Fruit fly (Drosophila melanogaster) whole organism, embryonic: ENCODE data around the gene Bmcp.

Source experiments
- Adf1 ChIP-seq: fragments of 200-800 bp; sonication (Bioruptor generic); IDR thresholded peaks from 2 replicates; pipeline ENCODE4 v1.3.6; 2022; ENCODE audit warnings: missing biosample characterization, missing genetic modification characterization
- Bdp1 ChIP-seq: fragments of 200-800 bp; sonication (Bioruptor generic); optimal IDR thresholded peaks from 3 replicates; lab custom pipeline; 2016; ENCODE audit warnings: missing biosample characterization, missing genetic modification characterization
- CG10543 ChIP-seq: fragments of 200-800 bp; sonication (Bioruptor generic); optimal IDR thresholded peaks from 3 replicates; lab custom pipeline; 2017; ENCODE audit warnings: missing biosample characterization, mild to moderate bottlenecking, missing genetic modification characterization, moderate library complexity
- CG11398 ChIP-seq: fragments of 200-800 bp; sonication (Bioruptor generic); optimal IDR thresholded peaks from 2 replicates; lab custom pipeline; 2016; ENCODE audit warnings: missing biosample characterization, missing genetic modification characterization
- CG13296 ChIP-seq: fragments of 200-800 bp; sonication (Bioruptor generic); optimal IDR thresholded peaks from 3 replicates; lab custom pipeline; 2018; ENCODE audit warnings: missing biosample characterization, mild to moderate bottlenecking, missing genetic modification characterization
- CG14441 ChIP-seq: fragments of 200-800 bp; sonication (Bioruptor generic); IDR thresholded peaks from 2 replicates; pipeline ENCODE4 v1.3.6; 2022; ENCODE audit warnings: missing biosample characterization, missing genetic modification characterization
- CG14710 ChIP-seq: fragments of 200-800 bp; sonication (Bioruptor generic); optimal IDR thresholded peaks from 3 replicates; lab custom pipeline; 2019; ENCODE audit warnings: missing biosample characterization, mild to moderate bottlenecking, missing genetic modification characterization, moderate library complexity
- CG15011 ChIP-seq: fragments of 200-800 bp; sonication (Bioruptor generic); optimal IDR thresholded peaks from 3 replicates; lab custom pipeline; 2018; ENCODE audit warnings: missing biosample characterization, mild to moderate bottlenecking, missing genetic modification characterization
- CG15514 ChIP-seq: fragments of 200-800 bp; sonication (Bioruptor generic); optimal IDR thresholded peaks from 3 replicates; lab custom pipeline; 2017; ENCODE audit warnings: missing biosample characterization, missing genetic modification characterization, mild to moderate bottlenecking, moderate library complexity, missing genetic modification reagents
- CG17385 ChIP-seq: fragments of 200-800 bp; sonication (Bioruptor generic); optimal IDR thresholded peaks from 3 replicates; lab custom pipeline; 2018; ENCODE audit warnings: missing biosample characterization, mild to moderate bottlenecking, missing genetic modification characterization
- CG17568 ChIP-seq: fragments of 200-800 bp; sonication (Bioruptor generic); optimal IDR thresholded peaks from 2 replicates; lab custom pipeline; 2018; ENCODE audit warnings: missing biosample characterization, mild to moderate bottlenecking, missing genetic modification characterization, moderate library complexity
- CG2889 ChIP-seq: fragments of 200-800 bp; sonication (Bioruptor generic); IDR thresholded peaks from 3 replicates; pipeline ENCODE4 v1.3.6; 2022; ENCODE audit warnings: missing biosample characterization, missing genetic modification characterization
- CG32772 ChIP-seq: fragments of 200-800 bp; sonication (Bioruptor generic); IDR thresholded peaks from 2 replicates; pipeline ENCODE4 v1.3.6; 2022; ENCODE audit warnings: missing biosample characterization, missing genetic modification characterization
- CG34422 ChIP-seq: fragments of 200-800 bp; sonication (Bioruptor generic); IDR thresholded peaks from 3 replicates; pipeline ENCODE4 v1.3.6; 2022; ENCODE audit warnings: missing biosample characterization, missing genetic modification characterization
- CG4707 ChIP-seq: fragments of 200-800 bp; sonication (Bioruptor generic); optimal IDR thresholded peaks from 2 replicates; lab custom pipeline; 2018; ENCODE audit warnings: missing biosample characterization, mild to moderate bottlenecking, missing genetic modification characterization, moderate library complexity
- CG7786 ChIP-seq: fragments of 200-800 bp; sonication (Bioruptor generic); optimal IDR thresholded peaks from 2 replicates; lab custom pipeline; 2016; ENCODE audit warnings: missing biosample characterization, missing genetic modification characterization
- CG9797 ChIP-seq: fragments of 200-800 bp; sonication (Bioruptor generic); optimal IDR thresholded peaks from 3 replicates; lab custom pipeline; 2018; ENCODE audit warnings: missing biosample characterization, mild to moderate bottlenecking, missing genetic modification characterization
- Chrac-16 ChIP-seq: fragments of 200-800 bp; sonication (Bioruptor generic); optimal IDR thresholded peaks from 3 replicates; lab custom pipeline; 2016; ENCODE audit warnings: missing biosample characterization, missing genetic modification characterization
- Dip3 ChIP-seq: fragments of 200-800 bp; sonication (Bioruptor generic); optimal IDR thresholded peaks from 3 replicates; lab custom pipeline; 2016; ENCODE audit warnings: missing biosample characterization, missing genetic modification characterization
- HLH4C ChIP-seq: fragments of 200-800 bp; sonication (Bioruptor generic); IDR thresholded peaks from 3 replicates; pipeline ENCODE4 v1.3.6; 2022; ENCODE audit warnings: missing biosample characterization, missing genetic modification characterization; ENCODE audit not compliant: partially characterized antibody
- Hr3 ChIP-seq: fragments of 200-800 bp; sonication (Bioruptor generic); optimal IDR thresholded peaks from 3 replicates; lab custom pipeline; 2016; ENCODE audit warnings: missing biosample characterization, missing genetic modification characterization
- NFAT ChIP-seq: fragments of 200-800 bp; sonication (Bioruptor generic); IDR thresholded peaks from 2 replicates; pipeline ENCODE4 v1.3.6; 2022; ENCODE audit warnings: missing biosample characterization, missing genetic modification characterization
- Ravus ChIP-seq: fragments of 200-800 bp; sonication (Bioruptor generic); IDR thresholded peaks from 2 replicates; pipeline ENCODE4 v1.3.6; 2022; ENCODE audit warnings: missing biosample characterization, missing genetic modification characterization
- Rfx ChIP-seq: fragments of 200-800 bp; sonication (Bioruptor generic); IDR thresholded peaks from 2 replicates; pipeline ENCODE4 v1.3.6; 2022; ENCODE audit warnings: missing biosample characterization, missing genetic modification characterization
- Sry-β ChIP-seq: fragments of 200-800 bp; sonication (Bioruptor generic); optimal IDR thresholded peaks from 2 replicates; lab custom pipeline; 2018; ENCODE audit warnings: missing biosample characterization, mild to moderate bottlenecking, missing genetic modification characterization, moderate library complexity
- Sry-δ ChIP-seq: fragments of 200-800 bp; sonication (Bioruptor generic); optimal IDR thresholded peaks from 2 replicates; lab custom pipeline; 2016; ENCODE audit warnings: missing biosample characterization, missing genetic modification characterization
- TFAM ChIP-seq: fragments of 200-800 bp; sonication (Bioruptor generic); optimal IDR thresholded peaks from 2 replicates; lab custom pipeline; 2017; ENCODE audit warnings: missing biosample characterization, missing genetic modification characterization, inconsistent platforms
- bowl ChIP-seq: fragments of 200-800 bp; sonication (Bioruptor generic); IDR thresholded peaks from 2 replicates; pipeline ENCODE4 v1.3.6; 2022; ENCODE audit warnings: missing biosample characterization, missing genetic modification characterization
- chinmo ChIP-seq: fragments of 200-800 bp; sonication (Bioruptor generic); IDR thresholded peaks from 4 replicates; pipeline ENCODE4 v1.3.6; 2022; ENCODE audit warnings: missing biosample characterization, missing genetic modification characterization; ENCODE audit not compliant: partially characterized antibody
- dm ChIP-seq: fragments of 200-800 bp; sonication (Bioruptor generic); optimal IDR thresholded peaks from 3 replicates; lab custom pipeline; 2016; ENCODE audit warnings: missing biosample characterization, missing genetic modification characterization
- en ChIP-seq: fragments of 200-800 bp; sonication (Bioruptor generic); optimal IDR thresholded peaks from 2 replicates; lab custom pipeline; 2016; ENCODE audit warnings: missing biosample characterization, missing genetic modification characterization
- eve ChIP-seq, 2 experiments: fragments of >200 bp; optimal IDR thresholded peaks; 2 replicates each; lab custom pipeline; 2017; ENCODE audit warnings: missing biosample characterization in 2 of 2, missing genetic modification characterization in 2 of 2
- ewg ChIP-seq: fragments of 200-800 bp; sonication (Bioruptor generic); optimal IDR thresholded peaks from 3 replicates; lab custom pipeline; 2017; ENCODE audit warnings: mild to moderate bottlenecking, missing biosample characterization, missing genetic modification reagents, missing genetic modification characterization
- exex ChIP-seq: fragments of 200-800 bp; sonication (Bioruptor generic); optimal IDR thresholded peaks from 4 replicates; lab custom pipeline; 2018; ENCODE audit warnings: missing biosample characterization, mild to moderate bottlenecking, missing genetic modification characterization, moderate library complexity
- eyg ChIP-seq: fragments of 200-800 bp; sonication (Bioruptor generic); optimal IDR thresholded peaks from 3 replicates; lab custom pipeline; 2016; ENCODE audit warnings: missing biosample characterization, missing genetic modification characterization
- fd3F ChIP-seq: fragments of 200-800 bp; sonication (Bioruptor generic); optimal IDR thresholded peaks from 2 replicates; lab custom pipeline; 2018; ENCODE audit warnings: missing biosample characterization, mild to moderate bottlenecking, missing genetic modification characterization, moderate library complexity
- gsb ChIP-seq: fragments of 200-800 bp; sonication (Bioruptor generic); IDR thresholded peaks from 2 replicates; pipeline ENCODE4 v1.3.6; 2022; ENCODE audit warnings: missing biosample characterization, missing genetic modification characterization
- ind ChIP-seq: fragments of 200-800 bp; sonication (Bioruptor generic); optimal IDR thresholded peaks from 3 replicates; lab custom pipeline; 2016; ENCODE audit warnings: missing biosample characterization, missing genetic modification characterization
- jigr1 ChIP-seq: fragments of 200-800 bp; sonication (Bioruptor generic); IDR thresholded peaks from 3 replicates; pipeline ENCODE4 v1.3.6; 2022; ENCODE audit warnings: missing biosample characterization, missing genetic modification characterization
- kah ChIP-seq: fragments of 200-800 bp; sonication (Bioruptor generic); optimal IDR thresholded peaks from 2 replicates; lab custom pipeline; 2018; ENCODE audit warnings: missing biosample characterization, mild to moderate bottlenecking, missing genetic modification characterization
- klu ChIP-seq: fragments of 200-800 bp; sonication (Bioruptor generic); IDR thresholded peaks from 2 replicates; pipeline ENCODE4 v1.3.6; 2022; ENCODE audit warnings: missing biosample characterization, missing genetic modification characterization
- knrl ChIP-seq: fragments of 200-800 bp; sonication (Bioruptor generic); IDR thresholded peaks from 3 replicates; pipeline ENCODE4 v1.3.6; 2022; ENCODE audit warnings: missing biosample characterization, missing genetic modification characterization; ENCODE audit not compliant: partially characterized antibody
- lola ChIP-seq, 3 experiments: fragments of >200 bp in 2 of 3; fragments of 200-800 bp in 1 of 3; sonication (Bioruptor generic) in 1 of 3; optimal IDR thresholded peaks; 2 replicates each; lab custom pipeline; 2017 to 2019; ENCODE audit warnings: missing biosample characterization in 3 of 3, missing genetic modification characterization in 3 of 3, mild to moderate bottlenecking in 1 of 3, moderate library complexity in 1 of 3
- onecut ChIP-seq: fragments of 200-800 bp; sonication (Bioruptor generic); IDR thresholded peaks from 2 replicates; pipeline ENCODE4 v1.3.6; 2022; ENCODE audit warnings: missing biosample characterization, missing genetic modification characterization
- pnt ChIP-seq: fragments of 200-800 bp; sonication (Bioruptor generic); optimal IDR thresholded peaks from 3 replicates; lab custom pipeline; 2016; ENCODE audit warnings: missing biosample characterization, missing genetic modification characterization
- ranshi ChIP-seq: fragments of 200-800 bp; sonication (Bioruptor generic); IDR thresholded peaks from 2 replicates; pipeline ENCODE4 v1.3.6; 2022; ENCODE audit warnings: missing biosample characterization, missing genetic modification characterization
- row ChIP-seq: fragments of 200-800 bp; sonication (Bioruptor generic); IDR thresholded peaks from 3 replicates; pipeline ENCODE4 v1.3.6; 2022; ENCODE audit warnings: missing biosample characterization, missing genetic modification characterization
- sens-2 ChIP-seq: fragments of 200-800 bp; sonication (Bioruptor generic); IDR thresholded peaks from 2 replicates; pipeline ENCODE4 v1.3.6; 2022; ENCODE audit warnings: missing biosample characterization, missing genetic modification characterization
- stwl ChIP-seq: fragments of 200-800 bp; sonication (Bioruptor generic); optimal IDR thresholded peaks from 3 replicates; lab custom pipeline; 2018; ENCODE audit warnings: missing biosample characterization, mild to moderate bottlenecking, missing genetic modification characterization, moderate library complexity
- tio ChIP-seq: fragments of 200-800 bp; sonication (Bioruptor generic); optimal IDR thresholded peaks from 2 replicates; lab custom pipeline; 2017; ENCODE audit warnings: missing biosample characterization, missing genetic modification characterization, inconsistent platforms
- wek ChIP-seq: fragments of 200-800 bp; sonication (Bioruptor generic); optimal IDR thresholded peaks from 3 replicates; lab custom pipeline; 2018; ENCODE audit warnings: missing biosample characterization, mild to moderate bottlenecking, missing genetic modification characterization, moderate library complexity
- zf30C ChIP-seq: fragments of 200-800 bp; sonication (Bioruptor generic); optimal IDR thresholded peaks from 3 replicates; lab custom pipeline; 2018; ENCODE audit warnings: missing biosample characterization, mild to moderate bottlenecking, missing genetic modification characterization

The Bmcp gene

dm6 chr3L:11708633-11709116, 12.1 kb upstream of the Bmcp start, which contains the start of the genes Ccdc56 and mtTFB1 (continued):
- TF ChIP-seq Sry-β (GFP tag; lab: Kevin White, UChicago) = no peak
- TF ChIP-seq sens-2 (GFP tag; lab: Robert Waterston, UW) = no peak
- TF ChIP-seq HLH4C (GFP tag; lab: Robert Waterston, UW) = no peak
- no peak for TF ChIP-seq bowl (GFP tag; lab: Robert Waterston, UW)
- TF ChIP-seq chinmo (GFP tag; lab: Robert Waterston, UW) = no peak
- no peak for TF ChIP-seq TFAM (GFP tag; lab: Kevin White, UChicago)
- TF ChIP-seq stwl (tag; lab: Kevin White, UChicago) = peak; percentile 57
- peak; percentile 2 for TF ChIP-seq dm
- TF ChIP-seq row = 0 out of 3 replicates have a peak, but pooled peaks have one; percentile 7
- TF ChIP-seq wek = no peak
- no peak for TF ChIP-seq zf30C (GFP tag; lab: Kevin White, UChicago)
- TF ChIP-seq knrl (GFP tag; lab: Robert Waterston, UW) = no peak
- TF ChIP-seq ranshi (GFP tag; lab: Robert Waterston, UW) = no peak
- TF ChIP-seq CG34422 (GFP tag; lab: Robert Waterston, UW) = no peak
- TF ChIP-seq eyg (GFP tag; lab: Kevin White, UChicago) = no peak
- TF ChIP-seq CG2889 (GFP tag; lab: Robert Waterston, UW) = no peak
- TF ChIP-seq CG14441 = no peak
- TF ChIP-seq CG7786 = no peak
- no peak for TF ChIP-seq Ravus (GFP tag; lab: Robert Waterston, UW)
- TF ChIP-seq CG15011 = no peak
- TF ChIP-seq kah (GFP tag; lab: Kevin White, UChicago) = no peak
- peak; percentile 8 for TF ChIP-seq Chrac-16 (GFP tag; lab: Kevin White, UChicago)
- TF ChIP-seq jigr1 (GFP tag; lab: Robert Waterston, UW) = no peak
- TF ChIP-seq en (GFP tag; lab: Kevin White, UChicago) = no peak
- TF ChIP-seq onecut (GFP tag; lab: Robert Waterston, UW) = no peak
- TF ChIP-seq pnt (GFP tag; lab: Kevin White, UChicago) = no peak
- TF ChIP-seq CG4707 (GFP tag; lab: Kevin White, UChicago) = no peak
- TF ChIP-seq gsb (GFP tag; lab: Robert Waterston, UW) = no peak
- TF ChIP-seq CG32772 (GFP tag; lab: Robert Waterston, UW) = no peak
- no peak for TF ChIP-seq eve (GFP tag; optimal IDR thresholded peaks at IDR 0.05; lab: Kevin White, UChicago)
- TF ChIP-seq Adf1 (GFP tag; lab: Robert Waterston, UW) = no peak
- TF ChIP-seq CG11398 (GFP tag; lab: Kevin White, UChicago) = no peak
- no peak for TF ChIP-seq exex (tag; lab: Kevin White, UChicago)
- TF ChIP-seq NFAT (GFP tag; lab: Robert Waterston, UW) = no peak
- no peak for TF ChIP-seq fd3F
- TF ChIP-seq Bdp1 = peak; percentile 43
- TF ChIP-seq CG10543 (GFP tag; lab: Kevin White, UChicago) = no peak
- no peak for TF ChIP-seq klu (GFP tag; lab: Robert Waterston, UW)
- no peak for TF ChIP-seq Rfx
- peak; percentile 46 for TF ChIP-seq Sry-δ (GFP tag; lab: Kevin White, UChicago)
- TF ChIP-seq lola (GFP tag; optimal IDR thresholded peaks at IDR 0.05; lab: Kevin White, UChicago) = no peak
- TF ChIP-seq Hr3 = no peak
- no peak for TF ChIP-seq ind
- no peak for TF ChIP-seq CG13296 (GFP tag; lab: Kevin White, UChicago)
- no peak for TF ChIP-seq Dip3 (GFP tag; lab: Kevin White, UChicago)
- no peak for TF ChIP-seq CG17385 (GFP tag; lab: Kevin White, UChicago)
- peak; percentile 94 for TF ChIP-seq CG9797 (GFP tag; lab: Kevin White, UChicago)
- peak; percentile 76 for TF ChIP-seq ewg (GFP tag; lab: Kevin White, UChicago)
- no peak for TF ChIP-seq CG17568 (GFP tag; lab: Kevin White, UChicago)
- peak; percentile 53 for TF ChIP-seq CG15514
- TF ChIP-seq CG14710 = peak; percentile 54
- no peak for TF ChIP-seq tio (GFP tag; lab: Kevin White, UChicago)
